Fruit fly (Drosophila melanogaster): ENCODE results near the gene zfh1.

The zfh1 gene

dm6 chr3R:30758725-30759714 lies 6.7 kb upstream of the zfh1 start (continued):
- TF ChIP-seq Hey (tag; optimal IDR thresholded peaks at IDR 0.05) (peak; percentile 81), vvl (GFP tag; IDR thresholded peaks at IDR 0.05) (peak; percentile 28; the same call in 1 of the 2 replicates), tgo (GFP tag; IDR thresholded peaks at IDR 0.05) (no peak), CG16815 (GFP tag; optimal IDR thresholded peaks at IDR 0.05) (no peak), ken (GFP tag; IDR thresholded peaks at IDR 0.05) (no peak), Ptx1 (GFP tag; IDR thresholded peaks at IDR 0.05) (no peak), TFAM (GFP tag; optimal IDR thresholded peaks at IDR 0.05) (no peak), CG17359 (tag; optimal IDR thresholded peaks at IDR 0.05) (peak; percentile 3), danr (GFP tag; IDR thresholded peaks at IDR 0.05) (no peak), CG10321 (GFP tag; IDR thresholded peaks at IDR 0.05) (no peak), CG11093 (GFP tag; IDR thresholded peaks at IDR 0.05) (no peak), Sry-β (GFP tag; optimal IDR thresholded peaks at IDR 0.05) (no peak), Ets65A (GFP tag) (peak; percentile 10), prd (optimal IDR thresholded peaks at IDR 0.05) (no peak), prd (GFP tag; IDR thresholded peaks at IDR 0.05) (peak; percentile 55), Dad (GFP tag; optimal IDR thresholded peaks at IDR 0.05) (no peak), CG7372 (GFP tag; IDR thresholded peaks at IDR 0.05) (no peak; the same call in 1 of the 2 replicates), cwo (GFP tag; optimal IDR thresholded peaks at IDR 0.05) (no peak), fd96Cb (tag; optimal IDR thresholded peaks at IDR 0.05) (peak; percentile 39), zfh1 (GFP tag; IDR thresholded peaks at IDR 0.05) (peak; percentile 49; the same call in 2 of the 3 replicates), CG18476 (GFP tag; optimal IDR thresholded peaks at IDR 0.05) (no peak), da (GFP tag; optimal IDR thresholded peaks at IDR 0.05) (no peak), CG12104 (GFP tag; optimal IDR thresholded peaks at IDR 0.05) (no peak), Mad (GFP tag; optimal IDR thresholded peaks at IDR 0.05) (no peak), Mes4 (GFP tag; optimal IDR thresholded peaks at IDR 0.05) (no peak), CG2678 (tag; optimal IDR thresholded peaks at IDR 0.05) (peak; percentile 7), sima (GFP tag; optimal IDR thresholded peaks at IDR 0.05) (no peak), her (GFP tag; optimal IDR thresholded peaks at IDR 0.05) (no peak), seq (GFP tag; IDR thresholded peaks at IDR 0.05) (no peak), kni (GFP tag; optimal IDR thresholded peaks at IDR 0.05) (peak; percentile 40), CG17612 (GFP tag; IDR thresholded peaks at IDR 0.05) (no peak), oc (tag; optimal IDR thresholded peaks at IDR 0.05) (peak; percentile 72), CG2712 (tag; optimal IDR thresholded peaks at IDR 0.05) (peak; percentile 44), CG1792 (GFP tag; optimal IDR thresholded peaks at IDR 0.05) (no peak), CG16779 (GFP tag; IDR thresholded peaks at IDR 0.05) (no peak), lab (GFP tag; optimal IDR thresholded peaks at IDR 0.05) (peak; percentile 19), Fer1 (GFP tag; optimal IDR thresholded peaks at IDR 0.05) (no peak), CHES-1-like (GFP tag; optimal IDR thresholded peaks at IDR 0.05) (no peak), cg (GFP tag; optimal IDR thresholded peaks at IDR 0.05) (no peak), zen2 (GFP tag; IDR thresholded peaks at IDR 0.05; ENCODE audit: partially characterized antibody) (no peak), CG9727 (GFP tag; optimal IDR thresholded peaks at IDR 0.05) (peak; percentile 5), otp (GFP tag; IDR thresholded peaks at IDR 0.05) (0 out of 3 replicates have a peak, but pooled peaks have one; percentile 19), Dip2 (GFP tag; IDR thresholded peaks at IDR 0.05) (no peak), Sin3A (optimal IDR thresholded peaks at IDR 0.05) (no peak), gcm (GFP tag; optimal IDR thresholded peaks at IDR 0.05) (no peak), zf30C (GFP tag; optimal IDR thresholded peaks at IDR 0.05) (peak; percentile 20), nerfin-1 (tag; optimal IDR thresholded peaks at IDR 0.05) (peak; percentile 8), CG8924 (tag; optimal IDR thresholded peaks at IDR 0.05) (peak; percentile 8), CG10959 (GFP tag; IDR thresholded peaks at IDR 0.05) (no peak), Hsf (GFP tag; optimal IDR thresholded peaks at IDR 0.05) (no peak)
